Worm (Caenorhabditis elegans) whole organism, L4 larva: ENCODE data around the gene M01H9.2.

Experiments used
- F49E8.2 ChIP-seq: sonication (generic microtip); optimal IDR thresholded peaks from 2 replicates; lab custom pipeline; 2016; ENCODE audit warnings: missing compliant biosample characterization, mild to moderate bottlenecking, missing genetic modification characterization, borderline replicate concordance
- T20F7.1 ChIP-seq: fragments of 200-800 bp; sonication (Bioruptor generic); optimal IDR thresholded peaks from 2 replicates; lab custom pipeline; 2018; ENCODE audit warnings: mild to moderate bottlenecking, missing genetic modification characterization, missing compliant biosample characterization
- ZK546.5 ChIP-seq, 2 experiments: sonication (generic microtip); optimal IDR thresholded peaks; 2 replicates each; lab custom pipeline; 2017; ENCODE audit warnings: missing biosample characterization in 2 of 2, missing genetic modification characterization in 2 of 2
- ceh-20 ChIP-seq: fragments of 200-800 bp; sonication (Bioruptor generic); IDR thresholded peaks from 2 replicates; pipeline ENCODE4 v1.3.6; 2022; ENCODE audit warnings: missing genetic modification reagents, missing genetic modification characterization, missing compliant biosample characterization
- ces-1 ChIP-seq: fragments of 150-350 bp; sonication (generic microtip); optimal IDR thresholded peaks from 4 replicates; lab custom pipeline; 2014; ENCODE audit warnings: missing biosample characterization, missing genetic modification reagents, missing genetic modification characterization
- dpl-1 ChIP-seq: fragments of 150-350 bp; optimal IDR thresholded peaks from 2 replicates; lab custom pipeline; 2014; ENCODE audit warnings: missing biosample characterization, missing genetic modification reagents, missing genetic modification characterization
- nhr-102 ChIP-seq: sonication (generic microtip); optimal IDR thresholded peaks from 2 replicates; lab custom pipeline; 2016; ENCODE audit warnings: mild to moderate bottlenecking, missing genetic modification characterization, moderate library complexity, missing compliant biosample characterization
- nhr-237 ChIP-seq: sonication (generic microtip); optimal IDR thresholded peaks from 2 replicates; lab custom pipeline; 2017; ENCODE audit warnings: missing biosample characterization, missing genetic modification characterization
- nhr-25 ChIP-seq: sonication (generic microtip); optimal IDR thresholded peaks from 2 replicates; lab custom pipeline; 2017; ENCODE audit warnings: missing genetic modification characterization, mild to moderate bottlenecking, missing compliant biosample characterization, antibody characterized with exemption, moderate library complexity, borderline replicate concordance; ENCODE audit not compliant: insufficient read depth
- unc-130 ChIP-seq: sonication (generic microtip); optimal IDR thresholded peaks from 2 replicates; lab custom pipeline; 2016; ENCODE audit warnings: missing genetic modification reagents, missing genetic modification characterization, missing compliant biosample characterization
- unc-62 ChIP-seq, 3 experiments: fragments of 150-350 bp in 1 of 3; sonication (generic microtip); optimal IDR thresholded peaks in 2 of 3; peaks in 1 of 3; 1 replicate in 1 of 3; 2 replicates in 2 of 3; lab custom pipeline; 2014 to 2017; ENCODE audit warnings: missing biosample characterization in 3 of 3, missing genetic modification characterization in 3 of 3, missing genetic modification reagents in 3 of 3, missing genotype in 1 of 3
- zfp-2 ChIP-seq: sonication (generic microtip); optimal IDR thresholded peaks from 2 replicates; lab custom pipeline; 2016; ENCODE audit warnings: mild to moderate bottlenecking, missing genetic modification characterization, missing compliant biosample characterization
- ztf-11 ChIP-seq: fragments of 150-350 bp; optimal IDR thresholded peaks from 2 replicates; lab custom pipeline; 2014; ENCODE audit warnings: missing biosample characterization, missing genetic modification characterization

DNA sequence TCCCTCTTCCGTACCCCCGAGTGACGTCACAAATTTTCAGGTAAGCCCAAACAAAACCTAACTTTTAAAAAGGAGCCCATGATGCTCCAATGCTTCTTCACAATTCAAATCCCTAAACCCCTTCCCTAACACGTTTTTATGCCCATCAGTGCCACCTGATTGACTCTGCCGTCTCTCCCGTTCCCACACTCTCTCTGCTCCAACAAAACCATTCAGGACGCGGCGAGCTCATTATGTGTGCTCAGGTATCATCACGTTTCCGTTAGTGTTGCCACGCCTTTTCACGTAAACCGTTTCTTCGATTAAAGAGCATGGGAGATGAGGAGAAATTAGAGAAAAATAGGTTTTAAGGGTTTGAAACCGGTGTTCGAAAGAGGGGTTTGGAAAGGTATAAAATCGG, at the start of gene M01H9.2:
- no peak for TF ChIP-seq T20F7.1
- no peak for TF ChIP-seq nhr-237 (tag; lab: Kevin White, UChicago)
- TF ChIP-seq ceh-20 (GFP tag; lab: Robert Waterston, UW): no peak
- no peak for TF ChIP-seq unc-62 (GFP tag; optimal IDR thresholded peaks at IDR 0.05 in 1 of 2; lab: Kevin White, UChicago)
- TF ChIP-seq unc-62 (tag; optimal IDR thresholded peaks at IDR 0.05; lab: Kevin White, UChicago): no peak
- no peak for TF ChIP-seq unc-130 (GFP tag; lab: Kevin White, UChicago)
- TF ChIP-seq ztf-11: no peak
- TF ChIP-seq ZK546.5 (tag; optimal IDR thresholded peaks at IDR 0.05; lab: Kevin White, UChicago): no peak
- no peak for TF ChIP-seq nhr-25 (tag; lab: Kevin White, UChicago)
- TF ChIP-seq F49E8.2 (tag; lab: Kevin White, UChicago): no peak
- TF ChIP-seq nhr-102 (tag; lab: Kevin White, UChicago): no peak
- no peak for TF ChIP-seq ces-1 (GFP tag; lab: Kevin White, UChicago)
- TF ChIP-seq dpl-1 (GFP tag; lab: Kevin White, UChicago): no peak
- TF ChIP-seq zfp-2 (tag; lab: Kevin White, UChicago): no peak
